Fruit fly (Drosophila melanogaster): ENCODE results near the gene CG14286.

The CG14286 gene

dm6 chr3R:18980863-18981536 is 42.9 kb upstream of the CG14286 start, which contains the start of the genes dnk and Smu1:
Gene dnk (plus strand): TSS chr3R:18980995.
Gene Smu1 (minus strand): TSS chr3R:18981324.
- TF ChIP-seq dmrt93B (GFP tag; optimal IDR thresholded peaks at IDR 0.05) (no peak), N (GFP tag; optimal IDR thresholded peaks at IDR 0.05) (no peak), jim (GFP tag; optimal IDR thresholded peaks at IDR 0.05) (peak; percentile 41)

- TF ChIP-seq ey (GFP tag; optimal IDR thresholded peaks at IDR 0.05) (peak; percentile 58), CG9705 (GFP tag; optimal IDR thresholded peaks at IDR 0.05) (peak; percentile 62), Vsx2 (GFP tag; optimal IDR thresholded peaks at IDR 0.05; ENCODE audit: partially characterized antibody) (no peak), h (GFP tag; optimal IDR thresholded peaks at IDR 0.05) (peak; percentile 70), usp (GFP tag; optimal IDR thresholded peaks at IDR 0.05) (no peak), br (GFP tag; optimal IDR thresholded peaks at IDR 0.05) (peak; percentile 44), Hr83 (GFP tag; optimal IDR thresholded peaks at IDR 0.05; ENCODE audit: poor library complexity, severe bottlenecking) (peak; percentile 62), sage (GFP tag; optimal IDR thresholded peaks at IDR 0.05) (peak; percentile 65), dmrt93B (GFP tag; optimal IDR thresholded peaks at IDR 0.05) (no peak), Dfd (GFP tag; optimal IDR thresholded peaks at IDR 0.05) (no peak), rgr (GFP tag; optimal IDR thresholded peaks at IDR 0.05) (peak; percentile 84), sv (GFP tag; optimal IDR thresholded peaks at IDR 0.05) (peak; percentile 82), Myc (optimal IDR thresholded peaks at IDR 0.05) (no peak), CrebA (GFP tag; optimal IDR thresholded peaks at IDR 0.05; ENCODE audit: borderline replicate concordance) (no peak), N (GFP tag; optimal IDR thresholded peaks at IDR 0.05) (no peak), foxo (GFP tag; optimal IDR thresholded peaks at IDR 0.05) (peak in 1 of 2 experiments; percentile 72), Hnf4 (GFP tag; optimal IDR thresholded peaks at IDR 0.05) (peak; percentile 72), brk (GFP tag; optimal IDR thresholded peaks at IDR 0.05) (peak; percentile 91), jim (GFP tag; optimal IDR thresholded peaks at IDR 0.05) (no peak), psq (GFP tag; optimal IDR thresholded peaks at IDR 0.05) (peak; percentile 70), HLH106 (tag; optimal IDR thresholded peaks at IDR 0.05) (peak; percentile 83), OdsH (GFP tag; optimal IDR thresholded peaks at IDR 0.05) (peak; percentile 77), Rel (GFP tag; optimal IDR thresholded peaks at IDR 0.05) (no peak), Rel (tag; optimal IDR thresholded peaks at IDR 0.05) (peak; percentile 69), dsf (GFP tag; optimal IDR thresholded peaks at IDR 0.05; ENCODE audit: borderline replicate concordance) (peak; percentile 36), GATAd (GFP tag; optimal IDR thresholded peaks at IDR 0.05) (no peak), Sp1 (GFP tag; optimal IDR thresholded peaks at IDR 0.05) (peak; percentile 69), tai (GFP tag; optimal IDR thresholded peaks at IDR 0.05) (no peak), Abd-B (GFP tag; optimal IDR thresholded peaks at IDR 0.05) (no peak), Mio (GFP tag; optimal IDR thresholded peaks at IDR 0.05) (no peak), woc (GFP tag; optimal IDR thresholded peaks at IDR 0.05) (no peak), lola (GFP tag; optimal IDR thresholded peaks at IDR 0.05) (no peak), fru (GFP tag; optimal IDR thresholded peaks at IDR 0.05) (peak; percentile 54), Jra (GFP tag; optimal IDR thresholded peaks at IDR 0.05) (peak; percentile 36)
Measured at dm6 chr3R:18983614-18984185, 40.2 kb upstream of the CG14286 start, which contains the start of the genes snRNP-U1-C and gukh. Gene snRNP-U1-C (minus strand): TSS chr3R:18983650. Gene gukh (plus strand): TSS chr3R:18984025.

- peak; percentile 95 for TF ChIP-seq OdsH (GFP tag; optimal IDR thresholded peaks at IDR 0.05)
- TF ChIP-seq Dfd (GFP tag; optimal IDR thresholded peaks at IDR 0.05), result no peak
- TF ChIP-seq pan (optimal IDR thresholded peaks at IDR 0.05), result no peak
- peak; percentile 35 for TF ChIP-seq Hnf4 (GFP tag; optimal IDR thresholded peaks at IDR 0.05)
- no peak for TF ChIP-seq dl (GFP tag; optimal IDR thresholded peaks at IDR 0.05; ENCODE audit: insufficient read depth in 1 of 2, partially characterized antibody in 2 of 2)
- TF ChIP-seq Abd-B (GFP tag; optimal IDR thresholded peaks at IDR 0.05), result no peak
- peak; percentile 83 for TF ChIP-seq ey (GFP tag; optimal IDR thresholded peaks at IDR 0.05)
- no peak for TF ChIP-seq Dif (GFP tag; optimal IDR thresholded peaks at IDR 0.05; ENCODE audit: partially characterized antibody)
- TF ChIP-seq lola (GFP tag; optimal IDR thresholded peaks at IDR 0.05), result no peak
- peak; percentile 77 for TF ChIP-seq fru (GFP tag; optimal IDR thresholded peaks at IDR 0.05)
- TF ChIP-seq N (GFP tag; optimal IDR thresholded peaks at IDR 0.05), result no peak
- peak in 1 of 2 experiments; percentile 94 for TF ChIP-seq foxo (GFP tag; optimal IDR thresholded peaks at IDR 0.05)
- peak; percentile 92 for TF ChIP-seq rgr (GFP tag; optimal IDR thresholded peaks at IDR 0.05)
- TF ChIP-seq Myc (optimal IDR thresholded peaks at IDR 0.05), result no peak
- TF ChIP-seq Sp1 (GFP tag; optimal IDR thresholded peaks at IDR 0.05), result peak; percentile 86
- TF ChIP-seq Vsx2 (GFP tag; optimal IDR thresholded peaks at IDR 0.05; ENCODE audit: partially characterized antibody), result no peak
- TF ChIP-seq Hr83 (GFP tag; optimal IDR thresholded peaks at IDR 0.05; ENCODE audit: poor library complexity, severe bottlenecking), result no peak
- peak; percentile 3 for TF ChIP-seq dsf (GFP tag; optimal IDR thresholded peaks at IDR 0.05; ENCODE audit: borderline replicate concordance)
- peak; percentile 40 for TF ChIP-seq CG9705 (GFP tag; optimal IDR thresholded peaks at IDR 0.05)
- TF ChIP-seq usp (GFP tag; optimal IDR thresholded peaks at IDR 0.05), result no peak
- TF ChIP-seq psq (GFP tag; optimal IDR thresholded peaks at IDR 0.05), result peak; percentile 92
- no peak for TF ChIP-seq sv (GFP tag; optimal IDR thresholded peaks at IDR 0.05)
- TF ChIP-seq Hr78 (GFP tag; optimal IDR thresholded peaks at IDR 0.05), result no peak
- no peak for TF ChIP-seq jim (GFP tag; optimal IDR thresholded peaks at IDR 0.05)
- TF ChIP-seq Jra (GFP tag; optimal IDR thresholded peaks at IDR 0.05), result peak; percentile 2
- TF ChIP-seq HLH106 (tag; optimal IDR thresholded peaks at IDR 0.05), result peak; percentile 83
- TF ChIP-seq GATAd (GFP tag; optimal IDR thresholded peaks at IDR 0.05), result no peak
- no peak for TF ChIP-seq CrebA (GFP tag; optimal IDR thresholded peaks at IDR 0.05; ENCODE audit: borderline replicate concordance)
- TF ChIP-seq brk (GFP tag; optimal IDR thresholded peaks at IDR 0.05), result peak; percentile 66
- peak; percentile 59 for TF ChIP-seq br (GFP tag; optimal IDR thresholded peaks at IDR 0.05)
- peak; percentile 28 for TF ChIP-seq sage (GFP tag; optimal IDR thresholded peaks at IDR 0.05)
- peak; percentile 34 for TF ChIP-seq woc (GFP tag; optimal IDR thresholded peaks at IDR 0.05)
- peak; percentile 89 for TF ChIP-seq dmrt93B (GFP tag; optimal IDR thresholded peaks at IDR 0.05)
Measured at dm6 chr3R:18985114-18985785, 38.6 kb upstream of the CG14286 start.

Data from whole organism, wandering third instar larva.